Fruit fly (Drosophila melanogaster) whole organism, adult: ENCODE data around the gene CG12985.
A peak's percentile ranks its signal among the peaks of the same experiment; 100 is the strongest.

ENCODE experiments used
- CG11617 ChIP-seq: fragments of 200-800 bp; sonication (Bioruptor generic); optimal IDR thresholded peaks from 2 replicates; lab custom pipeline; 2017; ENCODE audit warnings: mild to moderate bottlenecking, missing biosample characterization, missing genetic modification reagents, missing genetic modification characterization
- CG12768 ChIP-seq: fragments of 200-800 bp; sonication (Bioruptor generic); optimal IDR thresholded peaks from 2 replicates; lab custom pipeline; 2017; ENCODE audit warnings: missing biosample characterization, missing genetic modification characterization, mild to moderate bottlenecking, moderate library complexity, missing genetic modification reagents
- CG14711 ChIP-seq: fragments of 200-800 bp; sonication (Bioruptor generic); optimal IDR thresholded peaks from 2 replicates; lab custom pipeline; 2018; ENCODE audit warnings: missing biosample characterization, mild to moderate bottlenecking, missing genetic modification characterization, moderate library complexity
- CG33017 ChIP-seq: fragments of 200-800 bp; sonication (Bioruptor generic); optimal IDR thresholded peaks from 2 replicates; lab custom pipeline; 2018; ENCODE audit warnings: missing biosample characterization, mild to moderate bottlenecking, missing genetic modification characterization, moderate library complexity
- CG5204 ChIP-seq: fragments of 200-800 bp; sonication (Bioruptor generic); optimal IDR thresholded peaks from 2 replicates; lab custom pipeline; 2016; ENCODE audit warnings: missing biosample characterization, missing genetic modification characterization
- Clk ChIP-seq: fragments of 200-800 bp; sonication (Bioruptor generic); optimal IDR thresholded peaks from 2 replicates; lab custom pipeline; 2017; ENCODE audit warnings: missing biosample characterization, missing genetic modification characterization
- Crg-1 ChIP-seq: fragments of 200-800 bp; sonication (Bioruptor generic); optimal IDR thresholded peaks from 2 replicates; lab custom pipeline; 2016; ENCODE audit warnings: missing biosample characterization, missing genetic modification characterization
- Mnt ChIP-seq: fragments of 200-800 bp; sonication (Bioruptor generic); optimal IDR thresholded peaks from 2 replicates; lab custom pipeline; 2016; ENCODE audit warnings: missing biosample characterization, mild to moderate bottlenecking, missing genetic modification characterization

dm6 chrX:17887208-17887627 lies 3.7 kb downstream of the CG12985 start, which contains the start of gene mnb:
- TF ChIP-seq CG14711 (tag; lab: Kevin White, UChicago) (no peak), CG33017 (no peak), Clk (GFP tag; lab: Kevin White, UChicago) (no peak), CG5204 (GFP tag; lab: Kevin White, UChicago) (peak; percentile 58), Mnt (GFP tag; lab: Kevin White, UChicago) (peak; percentile 8), CG11617 (GFP tag; lab: Kevin White, UChicago) (peak; percentile 17), Crg-1 (GFP tag; lab: Kevin White, UChicago) (no peak), CG12768 (GFP tag; lab: Kevin White, UChicago) (no peak)
